Worm (Caenorhabditis elegans) whole organism, midembryonic: Measurements from ENCODE around the gene lgc-41.

Source experiments
- T22C8.4 ChIP-seq: fragments of 200-800 bp; sonication (Bioruptor generic); IDR thresholded peaks from 2 replicates; pipeline ENCODE4 v1.3.6; 2022; ENCODE audit warnings: missing genetic modification characterization, missing compliant biosample characterization
- cog-1 ChIP-seq: sonication (generic microtip); optimal IDR thresholded peaks from 2 replicates; lab custom pipeline; 2016; ENCODE audit warnings: missing genetic modification characterization, missing compliant biosample characterization
- flt-1 ChIP-seq: fragments of 200-800 bp; sonication (Bioruptor generic); IDR thresholded peaks from 2 replicates; pipeline ENCODE4 v1.3.6; 2022; ENCODE audit warnings: missing genetic modification characterization, missing compliant biosample characterization
- klf-2 ChIP-seq: fragments of 200-800 bp; sonication (Bioruptor generic); conservative IDR thresholded peaks from 2 replicates; pipeline ENCODE4 v1.3.6; 2022; ENCODE audit warnings: missing genetic modification reagents, missing genetic modification characterization, missing compliant biosample characterization
- med-1 ChIP-seq: sonication (generic microtip); optimal IDR thresholded peaks from 2 replicates; lab custom pipeline; 2017; ENCODE audit warnings: missing genetic modification characterization, mild to moderate bottlenecking, missing compliant biosample characterization, antibody characterized with exemption, missing genetic modification reagents; ENCODE audit not compliant: insufficient read depth
- ref-1 ChIP-seq: fragments of 200-800 bp; sonication (Bioruptor generic); conservative IDR thresholded peaks from 2 replicates; pipeline ENCODE4 v1.3.6; 2022; ENCODE audit warnings: missing genetic modification reagents, missing genetic modification characterization, missing compliant biosample characterization
- tab-1 ChIP-seq: fragments of 200-800 bp; sonication (Bioruptor generic); IDR thresholded peaks from 2 replicates; pipeline ENCODE4 v1.3.6; 2022; ENCODE audit warnings: missing genetic modification characterization, missing compliant biosample characterization
- ztf-23 ChIP-seq: fragments of 200-800 bp; sonication (Bioruptor generic); IDR thresholded peaks from 2 replicates; pipeline ENCODE4 v1.3.6; 2022; ENCODE audit warnings: missing genetic modification reagents, missing genetic modification characterization, missing compliant biosample characterization
- ztf-29 ChIP-seq: fragments of 200-800 bp; sonication (Bioruptor generic); IDR thresholded peaks from 2 replicates; pipeline ENCODE4 v1.3.6; 2022; ENCODE audit warnings: missing genetic modification reagents, missing genetic modification characterization, missing compliant biosample characterization

The lgc-41 gene

DNA sequence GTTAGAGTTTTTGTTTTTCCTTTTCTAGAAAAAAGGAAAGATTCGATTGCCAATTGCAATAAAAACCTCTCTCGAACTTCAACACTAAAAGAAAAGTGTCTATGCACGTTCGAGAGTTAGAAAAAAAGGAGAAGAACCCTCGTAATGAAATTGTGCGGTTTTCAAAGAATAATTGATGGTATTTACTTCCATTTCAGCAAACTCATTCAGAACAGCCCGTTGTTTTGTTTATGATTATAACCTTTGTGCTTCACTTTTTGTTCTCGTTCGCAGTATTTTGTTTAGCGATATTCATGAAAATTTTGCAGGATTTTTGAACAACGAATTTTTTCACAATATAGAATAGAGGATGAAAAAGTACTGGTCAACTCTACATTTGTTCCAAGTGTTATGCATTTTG, at the start of gene lgc-41:
Gene lgc-41 (plus strand): TSS at position 301 of the 400 bp plus-strand sequence.
- no peak for TF ChIP-seq med-1 (GFP tag; lab: Kevin White, UChicago)

- no peak for TF ChIP-seq klf-2 (GFP tag; lab: Robert Waterston, UW)
These were observed 47.9 kb upstream of the lgc-41 start, which contains the start of gene gur-3 for ce11 chrX:10406203-10406602. Gene gur-3 (minus strand): TSS chrX:10406303.

- TF ChIP-seq med-1 (GFP tag; lab: Kevin White, UChicago): no peak
These were observed 47.2 kb upstream of the lgc-41 start, which contains the start of gene ZC504.1 for ce11 chrX:10406850-10407249. Gene ZC504.1 (plus strand): TSS chrX:10407150.

ce11 chrX:10410539-10410938, 43.5 kb upstream of the lgc-41 start:
- no peak for TF ChIP-seq med-1 (GFP tag; lab: Kevin White, UChicago)
- TF ChIP-seq ztf-29 (GFP tag; lab: Robert Waterston, UW): no peak
- TF ChIP-seq ref-1 (GFP tag; lab: Robert Waterston, UW): no peak
- no peak for TF ChIP-seq flt-1 (GFP tag; lab: Robert Waterston, UW)
- no peak for TF ChIP-seq cog-1 (tag; lab: Kevin White, UChicago)
- no peak for TF ChIP-seq tab-1
- no peak for TF ChIP-seq klf-2 (GFP tag; lab: Robert Waterston, UW)
- no peak for TF ChIP-seq ztf-23
- TF ChIP-seq T22C8.4: no peak

ce11 chrX:10412425-10412824, 41.6 kb upstream of the lgc-41 start, which contains the start of gene acr-8:
Gene acr-8 (plus strand): TSS chrX:10412725.
- no peak for TF ChIP-seq T22C8.4
- no peak for TF ChIP-seq med-1 (GFP tag; lab: Kevin White, UChicago)
- no peak for TF ChIP-seq flt-1 (GFP tag; lab: Robert Waterston, UW)
- TF ChIP-seq ref-1 (GFP tag; lab: Robert Waterston, UW): no peak
- no peak for TF ChIP-seq cog-1 (tag; lab: Kevin White, UChicago)
- no peak for TF ChIP-seq klf-2 (GFP tag; lab: Robert Waterston, UW)
- TF ChIP-seq ztf-23: no peak
- no peak for TF ChIP-seq ztf-29 (GFP tag; lab: Robert Waterston, UW)
- no peak for TF ChIP-seq tab-1

ce11 chrX:10419743-10420142, 34.3 kb upstream of the lgc-41 start, which contains the start of gene cdk-11.2:
Gene cdk-11.2 (minus strand): TSS chrX:10419765.
- TF ChIP-seq ztf-23 (0 out of 2 replicates have a peak, but pooled peaks have one; percentile 44), flt-1 (GFP tag; lab: Robert Waterston, UW) (0 out of 2 replicates have a peak, but pooled peaks have one; percentile 21), cog-1 (tag; lab: Kevin White, UChicago) (no peak), T22C8.4 (no peak), klf-2 (GFP tag; lab: Robert Waterston, UW) (no peak), ztf-29 (GFP tag; lab: Robert Waterston, UW) (0 out of 2 replicates have a peak, but pooled peaks have one; percentile 28)

DNA sequence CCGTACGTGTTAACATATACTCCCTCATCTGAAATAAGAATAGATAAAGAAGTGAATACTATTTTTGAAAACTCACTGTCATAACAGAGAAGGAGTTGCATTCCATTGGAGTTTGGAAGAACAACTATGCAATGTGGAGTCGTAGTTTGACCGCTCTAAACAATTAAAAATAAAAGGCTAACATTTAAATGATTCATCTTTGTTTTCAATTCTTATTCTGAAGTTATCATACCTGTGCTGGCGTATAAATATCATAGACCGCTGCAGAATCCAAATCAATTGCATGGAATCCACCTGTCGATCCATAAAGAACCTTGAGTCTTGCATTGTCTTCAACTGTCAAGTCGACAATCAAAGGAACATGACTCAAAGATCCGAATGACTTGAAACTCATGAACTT, 31.3 kb upstream of the lgc-41 start:
- TF ChIP-seq tab-1 (no peak), med-1 (GFP tag; lab: Kevin White, UChicago) (no peak), flt-1 (GFP tag; lab: Robert Waterston, UW) (no peak), ref-1 (GFP tag; lab: Robert Waterston, UW) (no peak), ztf-23 (no peak), ztf-29 (GFP tag; lab: Robert Waterston, UW) (no peak), T22C8.4 (no peak), cog-1 (tag; lab: Kevin White, UChicago) (no peak), klf-2 (GFP tag; lab: Robert Waterston, UW) (no peak)

- TF ChIP-seq T22C8.4 (no peak), ztf-23 (no peak), ref-1 (GFP tag; lab: Robert Waterston, UW) (no peak), cog-1 (tag; lab: Kevin White, UChicago) (no peak), klf-2 (GFP tag; lab: Robert Waterston, UW) (no peak)
These were observed 29.3 kb upstream of the lgc-41 start for ce11 chrX:10424744-10425143.

DNA sequence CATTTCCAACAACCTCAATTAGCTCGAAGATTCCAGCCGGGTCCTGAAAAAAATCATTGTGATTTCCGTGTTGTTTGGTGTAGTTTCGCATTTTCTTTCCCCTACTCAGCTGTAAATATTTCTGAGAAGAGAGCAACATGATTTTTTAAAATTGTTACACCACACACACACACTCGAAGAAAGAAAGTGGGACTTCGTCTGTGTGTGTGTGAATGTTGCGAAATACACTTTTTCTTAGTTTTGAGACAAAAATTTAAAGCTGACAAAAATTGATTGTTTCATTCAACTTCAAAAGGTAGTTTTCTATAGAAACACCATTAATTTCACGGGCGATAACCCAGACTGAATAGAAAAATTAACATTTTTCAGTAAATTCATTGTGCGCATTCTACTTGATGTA, 26.0 kb upstream of the lgc-41 start:
- TF ChIP-seq tab-1 (no peak), cog-1 (tag; lab: Kevin White, UChicago) (no peak), med-1 (GFP tag; lab: Kevin White, UChicago) (no peak), ztf-29 (GFP tag; lab: Robert Waterston, UW) (no peak), T22C8.4 (no peak), flt-1 (GFP tag; lab: Robert Waterston, UW) (no peak), klf-2 (GFP tag; lab: Robert Waterston, UW) (no peak), ztf-23 (no peak), ref-1 (GFP tag; lab: Robert Waterston, UW) (no peak)

DNA sequence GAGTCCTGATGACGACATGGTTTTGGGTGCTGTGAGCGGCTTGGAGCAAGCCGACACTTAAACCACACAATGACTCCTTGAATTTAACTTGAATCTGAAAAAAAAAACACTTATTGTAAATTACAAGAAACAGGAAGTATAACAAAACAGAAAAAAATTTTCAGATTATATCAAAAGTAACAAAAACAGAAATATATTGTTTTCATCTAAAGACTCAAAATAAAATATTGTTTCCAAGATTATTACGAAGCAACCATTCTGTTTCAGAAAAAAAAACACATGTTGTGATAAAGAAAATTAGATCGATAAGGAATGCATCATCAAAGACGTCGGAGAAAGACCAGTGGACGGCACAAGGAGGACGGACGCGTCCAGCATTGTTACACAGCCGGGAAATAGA, 25.5 kb upstream of the lgc-41 start, which contains the start of gene mig-15:
Gene mig-15 (minus strand): TSS at position 101 of the 400 bp plus-strand sequence.
- TF ChIP-seq ztf-29 (GFP tag; lab: Robert Waterston, UW) (no peak), ztf-23 (no peak), klf-2 (GFP tag; lab: Robert Waterston, UW) (no peak), tab-1 (no peak), flt-1 (GFP tag; lab: Robert Waterston, UW) (no peak), med-1 (GFP tag; lab: Kevin White, UChicago) (no peak), T22C8.4 (no peak), cog-1 (tag; lab: Kevin White, UChicago) (no peak)

DNA sequence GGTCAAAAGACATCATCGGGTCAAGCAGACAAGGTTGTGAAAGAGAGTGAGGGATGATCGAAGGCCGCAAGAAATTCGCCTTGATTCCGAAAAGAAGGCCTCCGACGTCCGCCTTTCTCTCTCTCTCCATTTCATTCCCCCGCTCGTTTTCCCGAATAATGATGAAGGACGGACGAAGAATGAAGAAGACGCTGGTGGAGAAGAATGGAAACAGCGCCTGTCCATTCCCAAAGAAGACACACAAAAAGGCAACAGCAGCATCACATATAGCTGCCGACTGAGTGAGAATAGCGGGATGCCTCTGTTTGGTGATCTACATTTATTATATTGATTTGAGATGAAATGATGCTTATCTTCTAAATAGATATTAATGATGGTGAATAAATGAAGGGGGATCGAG, 24.9 kb upstream of the lgc-41 start:
- TF ChIP-seq ref-1 (GFP tag; lab: Robert Waterston, UW) (no peak), cog-1 (tag; lab: Kevin White, UChicago) (peak; percentile 23), tab-1 (0 out of 2 replicates have a peak, but pooled peaks have one; percentile 57), flt-1 (GFP tag; lab: Robert Waterston, UW) (no peak), med-1 (GFP tag; lab: Kevin White, UChicago) (no peak), klf-2 (GFP tag; lab: Robert Waterston, UW) (no peak)
